Worm (Caenorhabditis elegans) whole organism, L4/young adult: ENCODE data around the gene F40H6.5.

Experiments
- W03F9.2 ChIP-seq: fragments of 150-350 bp; optimal IDR thresholded peaks from 2 replicates; lab custom pipeline; 2014; ENCODE audit warnings: missing biosample characterization, missing genetic modification characterization
- dao-5 ChIP-seq: sonication (generic microtip); optimal IDR thresholded peaks from 2 replicates; lab custom pipeline; 2016; ENCODE audit warnings: missing genotype, missing genetic modification characterization, moderate library complexity, missing compliant biosample characterization
- him-1 ChIP-seq: sonication (generic microtip); optimal IDR thresholded peaks from 2 replicates; lab custom pipeline; 2016; ENCODE audit warnings: missing genotype, missing genetic modification reagents, missing genetic modification characterization, missing compliant biosample characterization

The F40H6.5 gene

DNA sequence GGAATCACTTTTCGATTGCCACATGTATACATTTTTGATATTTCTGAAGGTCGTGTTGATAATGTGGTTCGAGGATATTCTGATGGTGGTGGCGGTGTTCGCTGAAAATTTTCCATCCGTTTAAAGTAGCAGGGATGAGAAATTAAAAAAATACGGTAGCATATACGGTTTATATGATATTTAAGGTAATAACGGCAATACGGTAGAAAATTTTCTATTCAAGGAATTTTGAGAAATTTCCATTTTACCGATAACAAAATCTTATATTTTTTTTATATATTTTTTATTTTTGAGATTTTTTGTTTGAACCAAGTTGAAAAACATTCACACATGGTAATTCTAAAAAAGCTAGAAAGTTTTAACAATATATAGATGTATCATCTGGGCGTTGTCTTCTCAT is 25.1 kb downstream of the F40H6.5 start, which contains the start of gene ZK328.6:
Gene ZK328.6 (minus strand): TSS at position 101 of the 400 bp plus-strand sequence.
- TF ChIP-seq W03F9.2 (tag; lab: Kevin White, UChicago) (no peak), him-1 (tag; lab: Kevin White, UChicago) (no peak), dao-5 (tag; lab: Kevin White, UChicago) (no peak)

DNA sequence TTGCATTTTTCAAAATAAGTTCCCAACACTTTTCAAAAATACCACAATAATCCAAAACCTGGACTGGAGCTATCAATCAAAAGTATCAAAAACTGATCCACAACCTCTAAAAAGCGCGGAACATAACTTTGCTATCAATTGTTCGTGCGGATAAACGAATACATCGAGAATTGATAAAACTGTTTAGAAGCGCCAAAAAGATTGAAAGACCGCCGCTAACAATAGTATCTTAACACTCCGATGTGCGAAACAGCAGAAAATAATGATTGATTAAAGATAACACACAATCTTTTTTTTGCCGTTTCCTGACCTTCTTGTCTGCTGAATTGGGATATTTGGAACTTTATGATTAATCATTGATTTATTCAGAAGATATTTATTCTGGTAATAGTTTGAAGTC is 27.2 kb downstream of the F40H6.5 start, which contains the start of gene tbx-7:
Gene tbx-7 (minus strand): TSS at position 101 of the 400 bp plus-strand sequence.
- TF ChIP-seq him-1 (tag; lab: Kevin White, UChicago): no peak
- TF ChIP-seq W03F9.2 (tag; lab: Kevin White, UChicago): no peak
- no peak for TF ChIP-seq dao-5 (tag; lab: Kevin White, UChicago)

DNA sequence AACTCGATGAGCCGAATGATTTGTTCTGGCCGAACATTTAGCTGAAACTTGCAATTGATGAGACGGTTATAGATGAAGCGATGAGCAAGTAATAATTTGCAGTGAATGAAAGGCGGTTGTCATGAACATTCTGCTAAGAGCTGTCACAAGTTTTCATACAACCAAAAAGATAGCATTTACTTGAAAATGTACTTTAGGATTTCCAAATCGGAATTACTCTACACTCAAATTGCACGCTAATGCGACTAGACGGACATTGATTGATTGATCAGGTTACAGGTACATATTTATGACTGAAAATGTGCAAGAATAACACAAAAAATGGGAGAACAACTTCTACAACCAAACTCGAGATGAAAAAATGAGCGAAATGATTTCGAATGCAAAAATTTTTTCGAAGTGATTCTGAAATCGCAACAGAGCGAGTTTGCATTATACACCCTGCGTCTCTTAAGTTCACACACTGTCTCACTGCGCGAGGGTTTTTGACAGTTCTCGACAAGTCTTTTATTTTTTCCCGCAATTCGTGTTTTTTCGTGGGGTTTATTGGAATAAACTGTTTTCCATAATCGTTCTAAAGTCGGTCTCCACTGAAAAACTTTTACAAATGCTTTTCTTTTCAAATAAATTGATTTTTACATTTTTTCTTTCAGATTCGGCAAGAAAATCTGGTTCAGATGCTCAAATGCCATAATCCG is 35.9 kb downstream of the F40H6.5 start, which contains the start of the genes npp-10 and cyk-3:
Gene npp-10 (minus strand): TSS at position 51 of the 698 bp plus-strand sequence.
Gene cyk-3 (plus strand): TSS at position 648 of the 698 bp plus-strand sequence.
- no peak for TF ChIP-seq dao-5 (tag; lab: Kevin White, UChicago)
- TF ChIP-seq W03F9.2 (tag; lab: Kevin White, UChicago): no peak
- TF ChIP-seq him-1 (tag; lab: Kevin White, UChicago): no peak

DNA sequence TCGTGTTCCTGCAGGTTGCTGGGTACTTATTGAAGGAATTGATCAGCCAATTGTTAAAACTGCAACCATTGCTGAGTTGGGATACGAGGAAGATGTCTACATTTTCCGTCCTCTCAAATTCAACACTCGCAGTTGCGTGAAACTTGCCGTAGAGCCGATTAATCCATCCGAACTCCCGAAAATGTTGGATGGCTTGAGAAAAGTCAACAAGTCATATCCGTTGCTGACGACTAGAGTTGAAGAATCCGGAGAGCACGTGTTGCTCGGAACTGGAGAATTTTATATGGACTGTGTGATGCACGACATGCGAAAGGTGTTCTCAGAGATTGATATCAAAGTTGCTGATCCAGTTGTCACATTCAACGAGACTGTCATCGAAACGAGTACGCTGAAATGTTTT is 44.3 kb downstream of the F40H6.5 start:
- TF ChIP-seq W03F9.2 (tag; lab: Kevin White, UChicago) (no peak), dao-5 (tag; lab: Kevin White, UChicago) (no peak), him-1 (tag; lab: Kevin White, UChicago) (no peak)

DNA sequence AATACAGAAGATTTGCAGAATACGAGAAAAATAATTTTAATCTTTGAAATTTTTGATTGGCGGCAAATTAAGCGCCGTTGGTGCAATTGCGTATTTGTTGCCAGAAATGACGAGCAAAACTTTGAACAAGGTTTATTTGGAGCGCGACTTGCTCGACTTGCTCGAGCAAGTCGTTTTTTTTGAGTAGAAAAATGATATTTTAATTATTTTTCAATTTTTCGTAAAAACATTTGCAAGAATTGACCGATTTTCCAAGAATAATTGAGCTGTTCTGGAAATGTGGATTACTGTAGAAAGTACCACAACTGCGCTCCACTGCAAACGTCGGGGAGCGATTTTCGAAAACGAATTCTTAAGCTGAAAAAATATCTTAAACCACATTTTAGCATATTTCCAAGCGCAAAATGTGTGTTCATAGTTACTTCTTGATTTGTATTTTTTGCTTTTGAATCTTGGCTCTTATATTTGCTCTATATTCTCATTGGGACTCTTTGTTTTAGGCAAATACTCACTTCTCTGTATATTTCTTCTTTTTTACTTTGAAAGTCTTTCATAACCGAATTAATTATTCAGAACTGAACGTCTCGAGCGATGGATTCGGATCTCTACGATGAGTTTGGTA is 46.5 kb downstream of the F40H6.5 start, which contains the start of the genes gcna-1 and eftu-2:
Gene gcna-1 (minus strand): TSS at position 96 of the 622 bp plus-strand sequence.
Gene eftu-2 (plus strand): TSS at position 572 of the 622 bp plus-strand sequence.
- TF ChIP-seq him-1 (tag; lab: Kevin White, UChicago): no peak
- TF ChIP-seq W03F9.2 (tag; lab: Kevin White, UChicago): no peak
- TF ChIP-seq dao-5 (tag; lab: Kevin White, UChicago): no peak

DNA sequence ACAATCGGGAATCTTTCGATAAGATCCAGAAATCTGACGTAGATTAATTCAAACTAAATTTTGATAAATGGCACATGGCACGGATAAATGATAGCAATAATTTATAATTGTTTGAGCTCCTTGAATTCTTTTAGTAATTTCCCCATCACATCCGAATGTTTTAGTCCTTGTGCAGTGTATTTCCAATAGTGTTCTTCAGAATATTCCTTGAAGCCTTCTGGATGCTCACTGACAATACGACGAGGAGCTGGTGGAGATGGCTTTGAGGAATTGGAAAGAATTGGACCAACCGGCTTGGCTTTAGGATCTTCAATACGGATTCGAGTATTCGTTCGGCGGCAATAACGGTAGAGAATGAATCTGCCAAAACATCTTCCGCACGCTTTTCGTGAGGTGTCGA is 49.2 kb downstream of the F40H6.5 start:
- TF ChIP-seq him-1 (tag; lab: Kevin White, UChicago) (peak; percentile 24), dao-5 (tag; lab: Kevin White, UChicago) (no peak)

DNA sequence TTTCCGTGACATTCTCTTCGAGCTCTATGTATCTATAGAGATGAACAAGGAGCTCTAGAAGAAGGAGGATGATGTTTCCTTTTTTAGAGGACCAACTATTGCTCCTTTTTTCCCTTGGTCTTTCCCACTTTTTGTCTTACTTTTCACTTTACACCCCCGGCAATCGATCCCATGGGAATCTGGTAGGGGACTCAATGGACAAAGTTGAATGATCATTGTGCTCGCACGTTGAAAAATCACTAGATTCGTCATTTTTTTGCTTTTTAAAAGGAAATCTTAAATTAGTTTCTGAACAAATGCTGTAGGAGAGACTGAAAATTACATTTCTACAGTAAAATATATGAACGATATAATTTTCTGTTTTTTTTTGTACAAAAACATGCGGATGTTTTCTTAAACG is 53.6 kb downstream of the F40H6.5 start:
- TF ChIP-seq him-1 (tag; lab: Kevin White, UChicago) (no peak), dao-5 (tag; lab: Kevin White, UChicago) (no peak), W03F9.2 (tag; lab: Kevin White, UChicago) (no peak)

DNA sequence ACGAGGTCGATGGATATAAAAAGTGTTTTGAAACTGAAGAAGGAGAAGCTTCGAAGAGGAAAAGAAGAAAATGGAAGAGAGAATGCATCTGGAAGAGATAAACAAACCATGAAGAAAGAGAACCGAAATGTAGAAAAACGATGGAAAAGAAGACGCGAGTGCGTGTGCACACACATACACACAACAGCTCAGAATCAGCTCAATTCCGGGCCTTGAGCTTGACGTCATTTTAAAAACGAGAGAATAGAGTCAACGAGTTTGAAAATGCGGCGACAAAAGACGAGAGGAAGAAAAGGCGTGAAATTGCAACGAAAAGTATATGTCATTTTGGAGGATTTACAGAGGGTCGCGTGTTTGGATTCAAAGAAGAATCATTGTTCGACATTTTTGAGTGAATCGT is 56.0 kb downstream of the F40H6.5 start:
- TF ChIP-seq him-1 (tag; lab: Kevin White, UChicago): peak; percentile 59
- no peak for TF ChIP-seq dao-5 (tag; lab: Kevin White, UChicago)
